Fruit fly (Drosophila melanogaster): ENCODE data around the gene pasha.

dm6 chr3R:31599538-31600313 lies 18.1 kb upstream of the pasha start:
- TF ChIP-seq CG4496 (GFP tag; IDR thresholded peaks at IDR 0.05) (0 out of 3 replicates have a peak, but pooled peaks have one; percentile 17), CG15710 (tag; optimal IDR thresholded peaks at IDR 0.05) (no peak), rn (GFP tag; IDR thresholded peaks at IDR 0.05) (no peak), Snoo (tag; optimal IDR thresholded peaks at IDR 0.05) (no peak), gl (tag; optimal IDR thresholded peaks at IDR 0.05) (no peak), CG12605 (GFP tag; IDR thresholded peaks at IDR 0.05) (no peak)
